Worm (Caenorhabditis elegans): ENCODE data around the gene T27E4.7.

The T27E4.7 gene

ce11 chrV:9065001-9065400 lies 11.1 kb downstream of the T27E4.7 start:
- TF ChIP-seq ceh-43 (GFP tag; optimal IDR thresholded peaks at IDR 0.05) (no peak), lin-13 (tag; optimal IDR thresholded peaks at IDR 0.05) (no peak), ceh-83 (GFP tag; optimal IDR thresholded peaks at IDR 0.05) (no peak), unc-120 (tag; optimal IDR thresholded peaks at IDR 0.05; ENCODE audit: poor library complexity, severe bottlenecking) (no peak)

- peak; percentile 64 for TF ChIP-seq elt-1 (tag; optimal IDR thresholded peaks at IDR 0.05; ENCODE audit: borderline replicate concordance, insufficient read depth)
- TF ChIP-seq hlh-1 (tag; optimal IDR thresholded peaks at IDR 0.05), result no peak
- TF ChIP-seq nhr-2 (tag; optimal IDR thresholded peaks at IDR 0.05), result no peak
- no peak for TF ChIP-seq lin-32 (GFP tag; optimal IDR thresholded peaks at IDR 0.05)
- no peak for TF ChIP-seq unc-39 (tag; optimal IDR thresholded peaks at IDR 0.05)
- no peak for TF ChIP-seq drap-1 (GFP tag; optimal IDR thresholded peaks at IDR 0.05)
Observed at ce11 chrV:9063134-9063533, 13.0 kb downstream of the T27E4.7 start.

DNA sequence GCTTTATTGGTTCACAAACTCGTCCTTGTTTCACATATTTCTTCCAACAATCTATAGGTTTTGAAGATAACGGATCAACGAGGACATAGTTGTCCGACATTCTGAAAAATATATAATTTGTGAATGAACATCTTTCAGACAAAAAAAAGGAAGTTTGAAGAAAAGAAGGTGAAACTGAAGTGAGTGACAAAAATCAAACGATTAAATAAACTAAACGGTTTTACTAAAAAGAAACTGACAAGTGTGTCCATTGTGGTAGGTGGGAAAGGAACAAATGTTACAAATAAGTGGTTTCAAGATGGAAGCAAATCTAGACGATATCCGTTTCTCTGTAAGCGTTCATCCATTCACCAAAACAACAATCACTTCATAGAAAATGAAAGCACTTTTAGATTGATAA lies 13.8 kb downstream of the T27E4.7 start, which contains the start of gene C25E10.12:
Gene C25E10.12, minus strand, starts transcription at position 101 of the 400 bp plus-strand sequence.
- TF ChIP-seq pha-4 (tag; optimal IDR thresholded peaks at IDR 0.05), result no peak

DNA sequence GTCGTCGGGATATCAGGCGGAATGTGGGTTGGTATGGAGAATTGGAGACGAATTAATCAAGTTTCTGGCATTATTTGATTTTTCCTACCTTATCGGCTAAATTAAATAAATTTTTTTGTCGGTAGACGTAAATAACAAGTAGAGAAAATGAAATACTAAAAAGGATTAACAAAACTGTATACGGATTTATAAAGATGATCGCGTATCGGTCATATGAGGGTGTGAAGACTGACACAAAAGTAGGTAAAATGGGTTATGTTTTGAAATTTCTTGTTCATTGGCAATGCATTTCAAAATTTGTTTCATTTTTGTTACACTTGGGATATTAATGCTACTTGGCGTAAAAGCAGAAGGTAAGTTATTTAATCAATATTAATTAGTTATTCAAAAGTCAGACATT lies 16.7 kb downstream of the T27E4.7 start, which contains the start of the genes C25E10.16 and C25E10.13:
Gene C25E10.16, minus strand, starts transcription at position 101 of the 400 bp plus-strand sequence.
Gene C25E10.13, plus strand, starts transcription at position 256 of the 400 bp plus-strand sequence.
- no peak for TF ChIP-seq ces-1 (GFP tag; optimal IDR thresholded peaks at IDR 0.05)
- TF ChIP-seq unc-39 (tag; optimal IDR thresholded peaks at IDR 0.05), result no peak

DNA sequence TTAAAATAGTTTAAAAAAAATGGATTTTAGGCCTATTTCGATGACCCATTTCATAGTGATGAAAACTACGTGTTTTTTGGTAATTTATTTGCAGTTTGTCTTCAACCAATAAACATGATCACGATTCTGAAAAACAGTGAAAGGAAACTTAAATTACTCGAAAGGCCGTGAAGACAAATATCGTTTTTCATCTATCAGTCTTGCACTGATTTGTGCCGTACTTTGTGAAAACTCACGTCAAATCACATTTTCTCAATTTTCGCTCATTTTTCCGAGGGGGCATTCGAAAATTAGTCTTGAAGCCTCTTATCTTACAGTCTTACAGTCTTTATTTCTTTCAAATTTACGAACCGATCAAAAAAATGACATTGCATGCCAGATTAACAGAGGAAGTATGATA lies 17.5 kb downstream of the T27E4.7 start, which contains the start of gene C25E10.11:
Gene C25E10.11, minus strand, starts transcription at position 101 of the 400 bp plus-strand sequence.
- no peak for TF ChIP-seq tbx-8 (GFP tag; optimal IDR thresholded peaks at IDR 0.05)
- no peak for TF ChIP-seq lsy-2 (tag; optimal IDR thresholded peaks at IDR 0.05)
- no peak for TF ChIP-seq sem-2 (GFP tag; optimal IDR thresholded peaks at IDR 0.05)
- TF ChIP-seq unc-62 (GFP tag; optimal IDR thresholded peaks at IDR 0.05), result no peak
- TF ChIP-seq mep-1 (tag; optimal IDR thresholded peaks at IDR 0.05), result no peak
- TF ChIP-seq unc-39 (tag; optimal IDR thresholded peaks at IDR 0.05), result no peak
- no peak for TF ChIP-seq ceh-83 (GFP tag; optimal IDR thresholded peaks at IDR 0.05)

ce11 chrV:9056253-9056652 lies 19.9 kb downstream of the T27E4.7 start, which contains the start of gene C25E10.10:
Gene C25E10.10 (minus strand): TSS chrV:9056353.
- no peak for TF ChIP-seq pha-4 (tag; optimal IDR thresholded peaks at IDR 0.05)
- no peak for TF ChIP-seq nhr-237 (tag; optimal IDR thresholded peaks at IDR 0.05)
- TF ChIP-seq ztf-11 (tag; optimal IDR thresholded peaks at IDR 0.05), result no peak
- no peak for TF ChIP-seq mab-5 (tag; optimal IDR thresholded peaks at IDR 0.05)
- no peak for TF ChIP-seq ces-1 (GFP tag; optimal IDR thresholded peaks at IDR 0.05)
- TF ChIP-seq lin-32 (GFP tag; optimal IDR thresholded peaks at IDR 0.05), result no peak
- no peak for TF ChIP-seq snpc-4 (tag; optimal IDR thresholded peaks at IDR 0.05)
- no peak for TF ChIP-seq elt-1 (tag; optimal IDR thresholded peaks at IDR 0.05; ENCODE audit: borderline replicate concordance, insufficient read depth)
- no peak for TF ChIP-seq ham-2 (GFP tag; optimal IDR thresholded peaks at IDR 0.05)
- TF ChIP-seq nhr-12 (tag; optimal IDR thresholded peaks at IDR 0.05), result no peak
- no peak for TF ChIP-seq nhr-28 (tag; optimal IDR thresholded peaks at IDR 0.05)
- no peak for TF ChIP-seq mls-2 (tag; optimal IDR thresholded peaks at IDR 0.05)
- no peak for TF ChIP-seq drap-1 (GFP tag; optimal IDR thresholded peaks at IDR 0.05)
- no peak for TF ChIP-seq sem-2 (GFP tag; optimal IDR thresholded peaks at IDR 0.05)
- no peak for TF ChIP-seq ceh-83 (GFP tag; optimal IDR thresholded peaks at IDR 0.05)
- TF ChIP-seq unc-39 (tag; optimal IDR thresholded peaks at IDR 0.05), result no peak
- no peak for TF ChIP-seq cnd-1 (tag; optimal IDR thresholded peaks at IDR 0.05)
- TF ChIP-seq ceh-43 (GFP tag; optimal IDR thresholded peaks at IDR 0.05), result no peak
- no peak for TF ChIP-seq mep-1 (tag; optimal IDR thresholded peaks at IDR 0.05)
- TF ChIP-seq blmp-1 (tag; optimal IDR thresholded peaks at IDR 0.05), result no peak

- TF ChIP-seq ztf-11 (tag; optimal IDR thresholded peaks at IDR 0.05), result no peak
- TF ChIP-seq cnd-1 (tag; optimal IDR thresholded peaks at IDR 0.05), result no peak
- TF ChIP-seq mab-5 (tag; optimal IDR thresholded peaks at IDR 0.05), result no peak
Observed at ce11 chrV:9055644-9056043, 20.5 kb downstream of the T27E4.7 start.

Measured in whole organism, mixed stage, embryonic.